Fruit fly (Drosophila melanogaster): ENCODE measurements around the gene santa-maria.

dm6 chr2L:7422429-7423283 lies 28.4 kb downstream of the santa-maria start:
- TF ChIP-seq dan (GFP tag; IDR thresholded peaks at IDR 0.05), result no peak
- no peak for TF ChIP-seq zf30C (GFP tag; optimal IDR thresholded peaks at IDR 0.05)
- TF ChIP-seq Gug (GFP tag; IDR thresholded peaks at IDR 0.05), result no peak
- no peak for TF ChIP-seq Six4 (GFP tag; optimal IDR thresholded peaks at IDR 0.05)
- no peak for TF ChIP-seq Gsc (GFP tag; IDR thresholded peaks at IDR 0.05)
